Worm (Caenorhabditis elegans) whole organism, early embryonic: Measurements from ENCODE around the gene lipl-3.

Experiments
- B0310.2 ChIP-seq: sonication (generic microtip); optimal IDR thresholded peaks from 2 replicates; lab custom pipeline; 2016; ENCODE audit warnings: mild to moderate bottlenecking, missing genetic modification characterization, missing compliant biosample characterization
- F13C5.2 ChIP-seq: sonication (generic microtip); optimal IDR thresholded peaks from 2 replicates; lab custom pipeline; 2017; ENCODE audit warnings: mild to moderate bottlenecking, missing genetic modification characterization, inconsistent platforms, missing compliant biosample characterization
- aly-1 ChIP-seq: sonication (generic microtip); optimal IDR thresholded peaks from 2 replicates; lab custom pipeline; 2016; ENCODE audit warnings: missing genetic modification characterization, missing compliant biosample characterization
- ama-1 ChIP-seq: fragments of 150-350 bp; optimal IDR thresholded peaks from 2 replicates; lab custom pipeline; 2014
- ceh-13 ChIP-seq: fragments of 200-800 bp; sonication (Bioruptor generic); optimal IDR thresholded peaks from 2 replicates; lab custom pipeline; 2018; ENCODE audit warnings: mild to moderate bottlenecking, missing genetic modification characterization, missing compliant biosample characterization
- ceh-36 ChIP-seq: sonication (generic microtip); optimal IDR thresholded peaks from 2 replicates; lab custom pipeline; 2016; ENCODE audit warnings: missing genetic modification characterization, inconsistent platforms, missing compliant biosample characterization
- ets-7 ChIP-seq: sonication (generic microtip); optimal IDR thresholded peaks from 2 replicates; lab custom pipeline; 2016; ENCODE audit warnings: missing genotype, missing genetic modification characterization, missing compliant biosample characterization
- flt-1 ChIP-seq: fragments of 200-800 bp; sonication (Bioruptor generic); IDR thresholded peaks from 2 replicates; pipeline ENCODE4 v1.3.6; 2022; ENCODE audit warnings: missing genetic modification characterization, missing compliant biosample characterization
- hmbx-1 ChIP-seq: sonication (generic microtip); optimal IDR thresholded peaks from 2 replicates; lab custom pipeline; 2016; ENCODE audit warnings: mild to moderate bottlenecking, missing genetic modification characterization, missing compliant biosample characterization
- hmg-4 ChIP-seq: fragments of 200-800 bp; sonication (Bioruptor generic); optimal IDR thresholded peaks from 2 replicates; lab custom pipeline; 2018; ENCODE audit warnings: mild to moderate bottlenecking, missing genetic modification characterization, missing compliant biosample characterization
- hnd-1 ChIP-seq: sonication (generic microtip); optimal IDR thresholded peaks from 2 replicates; lab custom pipeline; 2016; ENCODE audit warnings: missing genetic modification characterization, missing compliant biosample characterization
- pes-1 ChIP-seq: fragments of 200-800 bp; sonication (Bioruptor generic); IDR thresholded peaks from 2 replicates; pipeline ENCODE4 v1.3.6; 2022; ENCODE audit warnings: missing genetic modification reagents, missing genetic modification characterization, missing compliant biosample characterization
- scrt-1 ChIP-seq: fragments of 200-800 bp; sonication (Bioruptor generic); IDR thresholded peaks from 2 replicates; pipeline ENCODE4 v1.3.6; 2022; ENCODE audit warnings: missing genetic modification characterization, missing compliant biosample characterization
- sea-1 ChIP-seq: fragments of 200-800 bp; sonication (Bioruptor generic); conservative IDR thresholded peaks from 2 replicates; pipeline ENCODE4 v1.3.6; 2022; ENCODE audit warnings: missing genetic modification characterization, missing compliant biosample characterization
- tbx-11 ChIP-seq: fragments of 200-800 bp; sonication (Bioruptor generic); IDR thresholded peaks from 2 replicates; pipeline ENCODE4 v1.3.6; 2022; ENCODE audit warnings: missing genetic modification characterization, missing compliant biosample characterization
- tbx-37 ChIP-seq: fragments of 200-800 bp; sonication (Bioruptor generic); conservative IDR thresholded peaks from 2 replicates; pipeline ENCODE4 v1.3.6; 2022; ENCODE audit warnings: missing genetic modification reagents, missing genetic modification characterization, missing compliant biosample characterization
- tra-4 ChIP-seq: sonication (generic microtip); optimal IDR thresholded peaks from 2 replicates; lab custom pipeline; 2017; ENCODE audit warnings: missing genetic modification characterization, missing compliant biosample characterization

The lipl-3 gene

ce11 chrV:547980-548379 lies 24.0 kb upstream of the lipl-3 start, which contains the start of gene C14C6.6:
TSS of gene C14C6.6 (minus strand) at chrV:548080.
- TF ChIP-seq pes-1 (GFP tag; lab: Robert Waterston, UW) (no peak), sea-1 (no peak), ama-1 (lab: Kevin White, UChicago) (no peak), hnd-1 (tag; lab: Kevin White, UChicago) (no peak), tbx-11 (no peak), flt-1 (GFP tag; lab: Robert Waterston, UW) (no peak), tbx-37 (GFP tag; lab: Robert Waterston, UW) (no peak), B0310.2 (tag; lab: Kevin White, UChicago) (no peak), hmbx-1 (tag; lab: Kevin White, UChicago) (no peak), aly-1 (tag; lab: Kevin White, UChicago) (no peak), tra-4 (tag; lab: Kevin White, UChicago) (no peak), ceh-13 (GFP tag; lab: Kevin White, UChicago) (no peak), F13C5.2 (tag; lab: Kevin White, UChicago) (no peak), ets-7 (tag; lab: Kevin White, UChicago) (no peak), hmg-4 (GFP tag; lab: Kevin White, UChicago) (no peak), scrt-1 (GFP tag; lab: Robert Waterston, UW) (no peak), ceh-36 (tag; lab: Kevin White, UChicago) (no peak)

- no peak for TF ChIP-seq hmg-4 (GFP tag; lab: Kevin White, UChicago)
- TF ChIP-seq ets-7 (tag; lab: Kevin White, UChicago): no peak
- no peak for TF ChIP-seq tbx-11
- no peak for TF ChIP-seq tra-4 (tag; lab: Kevin White, UChicago)
- no peak for TF ChIP-seq tbx-37 (GFP tag; lab: Robert Waterston, UW)
- TF ChIP-seq ceh-13 (GFP tag; lab: Kevin White, UChicago): no peak
- TF ChIP-seq sea-1: no peak
- no peak for TF ChIP-seq scrt-1 (GFP tag; lab: Robert Waterston, UW)
- TF ChIP-seq ama-1 (lab: Kevin White, UChicago): no peak
- no peak for TF ChIP-seq F13C5.2 (tag; lab: Kevin White, UChicago)
- TF ChIP-seq hnd-1 (tag; lab: Kevin White, UChicago): no peak
- TF ChIP-seq aly-1 (tag; lab: Kevin White, UChicago): no peak
- no peak for TF ChIP-seq B0310.2 (tag; lab: Kevin White, UChicago)
- TF ChIP-seq hmbx-1 (tag; lab: Kevin White, UChicago): no peak
- no peak for TF ChIP-seq flt-1 (GFP tag; lab: Robert Waterston, UW)
- no peak for TF ChIP-seq ceh-36 (tag; lab: Kevin White, UChicago)
These were observed 19.2 kb upstream of the lipl-3 start, which contains the start of gene C14C6.3 for ce11 chrV:543169-543568. TSS of gene C14C6.3 (plus strand) at chrV:543469.

ce11 chrV:541470-541869 lies 17.5 kb upstream of the lipl-3 start:
- TF ChIP-seq scrt-1 (GFP tag; lab: Robert Waterston, UW) (no peak), ceh-36 (tag; lab: Kevin White, UChicago) (no peak), hnd-1 (tag; lab: Kevin White, UChicago) (no peak), B0310.2 (tag; lab: Kevin White, UChicago) (no peak), hmbx-1 (tag; lab: Kevin White, UChicago) (no peak), tbx-11 (no peak), aly-1 (tag; lab: Kevin White, UChicago) (no peak), tra-4 (tag; lab: Kevin White, UChicago) (no peak), ets-7 (tag; lab: Kevin White, UChicago) (no peak), ama-1 (lab: Kevin White, UChicago) (no peak), hmg-4 (GFP tag; lab: Kevin White, UChicago) (no peak), ceh-13 (GFP tag; lab: Kevin White, UChicago) (no peak), sea-1 (no peak), flt-1 (GFP tag; lab: Robert Waterston, UW) (no peak), pes-1 (GFP tag; lab: Robert Waterston, UW) (no peak), tbx-37 (GFP tag; lab: Robert Waterston, UW) (no peak)

ce11 chrV:539040-539510 lies 15.1 kb upstream of the lipl-3 start, which contains the start of gene nhr-155:
TSS of gene nhr-155 (plus strand) at chrV:539460.
- TF ChIP-seq tbx-37 (GFP tag; lab: Robert Waterston, UW): no peak
- TF ChIP-seq scrt-1 (GFP tag; lab: Robert Waterston, UW): no peak
- no peak for TF ChIP-seq ets-7 (tag; lab: Kevin White, UChicago)
- TF ChIP-seq ceh-36 (tag; lab: Kevin White, UChicago): no peak
- TF ChIP-seq B0310.2 (tag; lab: Kevin White, UChicago): no peak
- no peak for TF ChIP-seq tbx-11
- no peak for TF ChIP-seq sea-1
- TF ChIP-seq hmbx-1 (tag; lab: Kevin White, UChicago): no peak
- no peak for TF ChIP-seq F13C5.2 (tag; lab: Kevin White, UChicago)
- no peak for TF ChIP-seq ama-1 (lab: Kevin White, UChicago)

- no peak for TF ChIP-seq tra-4 (tag; lab: Kevin White, UChicago)
- no peak for TF ChIP-seq pes-1 (GFP tag; lab: Robert Waterston, UW)
- TF ChIP-seq hmg-4 (GFP tag; lab: Kevin White, UChicago): no peak
- TF ChIP-seq B0310.2 (tag; lab: Kevin White, UChicago): no peak
- no peak for TF ChIP-seq ceh-13 (GFP tag; lab: Kevin White, UChicago)
- no peak for TF ChIP-seq hmbx-1 (tag; lab: Kevin White, UChicago)
- no peak for TF ChIP-seq sea-1
- no peak for TF ChIP-seq flt-1 (GFP tag; lab: Robert Waterston, UW)
- no peak for TF ChIP-seq hnd-1 (tag; lab: Kevin White, UChicago)
- no peak for TF ChIP-seq tbx-11
- TF ChIP-seq ceh-36 (tag; lab: Kevin White, UChicago): no peak
- no peak for TF ChIP-seq scrt-1 (GFP tag; lab: Robert Waterston, UW)
These were observed 12.6 kb upstream of the lipl-3 start, which contains the start of gene C14C6.5 for ce11 chrV:536571-536970. TSS of gene C14C6.5 (plus strand) at chrV:536628.

- TF ChIP-seq tbx-37 (GFP tag; lab: Robert Waterston, UW) (no peak), ets-7 (tag; lab: Kevin White, UChicago) (no peak), scrt-1 (GFP tag; lab: Robert Waterston, UW) (no peak), hmbx-1 (tag; lab: Kevin White, UChicago) (no peak), ceh-13 (GFP tag; lab: Kevin White, UChicago) (no peak), ceh-36 (tag; lab: Kevin White, UChicago) (no peak), tbx-11 (no peak)
These were observed 10.2 kb upstream of the lipl-3 start, which contains the start of gene nhr-132 for ce11 chrV:534176-534575. TSS of gene nhr-132 (plus strand) at chrV:534446.
